Comparison of ENCODE assay signal across 5 worm cellular contexts in the genomic region with DNA sequence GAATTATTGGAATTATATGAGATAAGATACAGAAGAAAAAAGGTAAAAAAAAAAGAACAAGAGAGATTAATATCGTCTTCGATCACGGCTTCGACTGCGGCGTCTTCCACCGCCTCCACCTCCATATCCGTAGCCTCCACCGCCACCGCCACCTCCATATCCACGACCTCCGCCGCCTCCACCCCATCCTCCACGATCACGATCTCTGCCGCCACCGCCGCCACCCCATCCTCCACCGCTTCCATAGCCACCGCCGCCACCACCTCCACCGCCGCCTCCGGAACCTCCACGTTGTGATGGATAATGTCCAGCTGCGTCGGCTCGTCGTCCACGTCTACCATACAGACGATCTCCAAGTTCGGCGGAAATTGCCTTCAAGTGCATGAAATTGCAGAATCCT.
TF ChIP-seq lines count a peak whose summit lies in the region.

No protein-coding gene starts in this region.

TF ChIP-seq in whole organism, L1 larva, 84 proteins besides CTCF, POLR2A, EP300 and RAD21:
- TF ChIP-seq dsc-1 (tag; optimal IDR thresholded peaks at IDR 0.05; lab: Kevin White, UChicago) (no peak), snpc-4 (tag; optimal IDR thresholded peaks at IDR 0.05; lab: Kevin White, UChicago) (no peak), ceh-8 (GFP tag; optimal IDR thresholded peaks at IDR 0.05; lab: Kevin White, UChicago) (peak; percentile 21), irx-1 (tag; optimal IDR thresholded peaks at IDR 0.05; lab: Kevin White, UChicago) (no peak)
TF ChIP-seq in whole organism, L1 larva: peak in this region for 1.

TF ChIP-seq in whole organism, L4 larva, 104 proteins besides CTCF, POLR2A, EP300 and RAD21:
- TF ChIP-seq mdt-29 (GFP tag; IDR thresholded peaks at IDR 0.05; lab: Robert Waterston, UW) (0 out of 2 replicates have a peak, but pooled peaks have one; percentile 1), set-16 (GFP tag; IDR thresholded peaks at IDR 0.05; lab: Robert Waterston, UW) (peak; percentile 98), nhr-111 (GFP tag; optimal IDR thresholded peaks at IDR 0.05; lab: Kevin White, UChicago) (no peak), nhr-25 (tag; optimal IDR thresholded peaks at IDR 0.05; lab: Kevin White, UChicago; ENCODE audit: borderline replicate concordance, insufficient read depth) (no peak), ztf-11 (tag; optimal IDR thresholded peaks at IDR 0.05; lab: Kevin White, UChicago) (no peak)

TF ChIP-seq in whole organism, early embryonic, 17 proteins besides CTCF, POLR2A, EP300 and RAD21:
- TF ChIP-seq flt-1 (GFP tag; IDR thresholded peaks at IDR 0.05; lab: Robert Waterston, UW) (no peak), pes-1 (GFP tag; IDR thresholded peaks at IDR 0.05; lab: Robert Waterston, UW) (0 out of 2 replicates have a peak, but pooled peaks have one; percentile 23), hnd-1 (tag; optimal IDR thresholded peaks at IDR 0.05; lab: Kevin White, UChicago) (no peak), aly-1 (tag; optimal IDR thresholded peaks at IDR 0.05; lab: Kevin White, UChicago) (no peak), F13C5.2 (tag; optimal IDR thresholded peaks at IDR 0.05; lab: Kevin White, UChicago) (no peak), B0310.2 (tag; optimal IDR thresholded peaks at IDR 0.05; lab: Kevin White, UChicago) (no peak), tbx-11 (GFP tag; IDR thresholded peaks at IDR 0.05; lab: Robert Waterston, UW) (no peak), tbx-37 (GFP tag; conservative IDR thresholded peaks at IDR 0.05; lab: Robert Waterston, UW) (no peak)

TF ChIP-seq in whole organism, midembryonic, 9 proteins besides CTCF, POLR2A, EP300 and RAD21:
- TF ChIP-seq med-1 (GFP tag; optimal IDR thresholded peaks at IDR 0.05; lab: Kevin White, UChicago; ENCODE audit: insufficient read depth) (no peak), tab-1 (GFP tag; IDR thresholded peaks at IDR 0.05; lab: Robert Waterston, UW) (0 out of 2 replicates have a peak, but pooled peaks have one; percentile 51), ref-1 (GFP tag; conservative IDR thresholded peaks at IDR 0.05; lab: Robert Waterston, UW) (no peak), ztf-23 (GFP tag; IDR thresholded peaks at IDR 0.05; lab: Robert Waterston, UW) (no peak)

TF ChIP-seq in whole organism, young adult, 124 proteins besides CTCF, POLR2A, EP300 and RAD21:
- TF ChIP-seq zfh-2 (GFP tag; conservative IDR thresholded peaks at IDR 0.05; lab: Robert Waterston, UW) = peak; percentile 68; the same call in 1 of the 2 replicates
- TF ChIP-seq tbx-9 (tag; optimal IDR thresholded peaks at IDR 0.05; lab: Kevin White, UChicago; ENCODE audit: borderline replicate concordance) = no peak
- TF ChIP-seq hmg-1.2 (GFP tag; IDR thresholded peaks at IDR 0.05; lab: Robert Waterston, UW) = no peak
- TF ChIP-seq egl-44 (GFP tag; IDR thresholded peaks at IDR 0.05; lab: Robert Waterston, UW) = no peak
- TF ChIP-seq pha-4 (tag; optimal IDR thresholded peaks at IDR 0.05; lab: Kevin White, UChicago) = no peak
- TF ChIP-seq aptf-3 (GFP tag; IDR thresholded peaks at IDR 0.05; lab: Robert Waterston, UW) = 0 out of 2 replicates have a peak, but pooled peaks have one; percentile 20
- no peak for TF ChIP-seq attf-3 (GFP tag; conservative IDR thresholded peaks at IDR 0.05; lab: Robert Waterston, UW)
- TF ChIP-seq egrh-3 (GFP tag; IDR thresholded peaks at IDR 0.05; lab: Robert Waterston, UW) = peak; percentile 94
